Fruit fly (Drosophila melanogaster) whole organism, embryonic: ENCODE data around the gene Lrr47.

ENCODE experiments used
- BtbVII ChIP-seq: fragments of 200-800 bp; sonication (Bioruptor generic); optimal IDR thresholded peaks from 3 replicates; lab custom pipeline; 2017; ENCODE audit warnings: missing biosample characterization, mild to moderate bottlenecking, missing genetic modification characterization
- CG1024 ChIP-seq: fragments of 200-800 bp; sonication (Bioruptor generic); IDR thresholded peaks from 2 replicates; pipeline ENCODE4 v1.3.6; 2022; ENCODE audit warnings: missing biosample characterization, missing genetic modification characterization
- CG11456 ChIP-seq: fragments of 200-800 bp; sonication (Bioruptor generic); IDR thresholded peaks from 3 replicates; pipeline ENCODE4 v1.3.6; 2022; ENCODE audit warnings: missing biosample characterization, missing genetic modification characterization
- CG11695 ChIP-seq: fragments of 200-800 bp; sonication (Bioruptor generic); IDR thresholded peaks from 3 replicates; pipeline ENCODE4 v1.3.6; 2022; ENCODE audit warnings: missing biosample characterization, missing genetic modification characterization
- CG12236 ChIP-seq: fragments of 200-800 bp; sonication (Bioruptor generic); optimal IDR thresholded peaks from 2 replicates; lab custom pipeline; 2016; ENCODE audit warnings: missing biosample characterization, missing genetic modification characterization
- CG12942 ChIP-seq: fragments of 200-800 bp; sonication (Bioruptor generic); optimal IDR thresholded peaks from 3 replicates; lab custom pipeline; 2016; ENCODE audit warnings: missing biosample characterization, missing genetic modification characterization
- CG1792 ChIP-seq: fragments of 200-800 bp; sonication (Bioruptor generic); optimal IDR thresholded peaks from 2 replicates; lab custom pipeline; 2016; ENCODE audit warnings: missing biosample characterization, missing genetic modification characterization
- CG18599 ChIP-seq: fragments of 200-800 bp; sonication (Bioruptor generic); optimal IDR thresholded peaks from 3 replicates; lab custom pipeline; 2017; ENCODE audit warnings: missing biosample characterization, missing genetic modification characterization, mild to moderate bottlenecking, moderate library complexity, missing genetic modification reagents
- CG2202 ChIP-seq: fragments of 200-800 bp; sonication (Bioruptor generic); optimal IDR thresholded peaks from 2 replicates; lab custom pipeline; 2018; ENCODE audit warnings: missing biosample characterization, mild to moderate bottlenecking, missing genetic modification characterization
- CG31388 ChIP-seq: fragments of 200-800 bp; sonication (Bioruptor generic); optimal IDR thresholded peaks from 2 replicates; lab custom pipeline; 2016; ENCODE audit warnings: missing biosample characterization, missing genetic modification characterization
- CG4328 ChIP-seq: fragments of 200-800 bp; sonication (Bioruptor generic); optimal IDR thresholded peaks from 3 replicates; lab custom pipeline; 2017; ENCODE audit warnings: missing biosample characterization, missing genetic modification reagents, missing genetic modification characterization
- CG4404 ChIP-seq: fragments of 200-800 bp; sonication (Bioruptor generic); IDR thresholded peaks from 2 replicates; pipeline ENCODE4 v1.3.6; 2022; ENCODE audit warnings: missing biosample characterization, missing genetic modification characterization
- CG6175 ChIP-seq: fragments of 200-800 bp; sonication (Bioruptor generic); IDR thresholded peaks from 3 replicates; pipeline ENCODE4 v1.3.6; 2022; ENCODE audit warnings: missing biosample characterization, missing genetic modification characterization
- CG7271 ChIP-seq: fragments of 200-800 bp; sonication (Bioruptor generic); optimal IDR thresholded peaks from 2 replicates; lab custom pipeline; 2018; ENCODE audit warnings: missing biosample characterization, mild to moderate bottlenecking, missing genetic modification characterization, moderate library complexity
- CG7556 ChIP-seq: fragments of 200-800 bp; sonication (Bioruptor generic); optimal IDR thresholded peaks from 2 replicates; lab custom pipeline; 2017; ENCODE audit warnings: missing biosample characterization, mild to moderate bottlenecking, missing genetic modification characterization
- CG7839 ChIP-seq: fragments of 200-800 bp; sonication (Bioruptor generic); optimal IDR thresholded peaks from 3 replicates; lab custom pipeline; 2018; ENCODE audit warnings: missing biosample characterization, mild to moderate bottlenecking, missing genetic modification characterization, moderate library complexity
- CG7928 ChIP-seq: fragments of 200-800 bp; sonication (Bioruptor generic); optimal IDR thresholded peaks from 2 replicates; lab custom pipeline; 2017; ENCODE audit warnings: missing biosample characterization, mild to moderate bottlenecking, missing genetic modification characterization
- CG7987 ChIP-seq: fragments of 200-800 bp; sonication (Bioruptor generic); optimal IDR thresholded peaks from 2 replicates; lab custom pipeline; 2018; ENCODE audit warnings: missing biosample characterization, mild to moderate bottlenecking, missing genetic modification characterization, moderate library complexity
- CG9609 ChIP-seq: fragments of 200-800 bp; sonication (Bioruptor generic); optimal IDR thresholded peaks from 3 replicates; lab custom pipeline; 2016; ENCODE audit warnings: missing biosample characterization, missing genetic modification characterization
- Doc3 ChIP-seq: fragments of 200-800 bp; sonication (Bioruptor generic); IDR thresholded peaks from 3 replicates; pipeline ENCODE4 v1.3.6; 2022; ENCODE audit warnings: missing biosample characterization, missing genetic modification characterization; ENCODE audit not compliant: partially characterized antibody
- Dp ChIP-seq: fragments of 200-800 bp; sonication (Bioruptor generic); optimal IDR thresholded peaks from 2 replicates; lab custom pipeline; 2018; ENCODE audit warnings: missing biosample characterization, mild to moderate bottlenecking, missing genetic modification characterization, moderate library complexity
- E2f2 ChIP-seq: fragments of 200-800 bp; sonication (Bioruptor generic); IDR thresholded peaks from 2 replicates; pipeline ENCODE4 v1.3.6; 2022; ENCODE audit warnings: missing biosample characterization, missing genetic modification characterization
- Fer3 ChIP-seq: fragments of 200-800 bp; sonication (Bioruptor generic); optimal IDR thresholded peaks from 2 replicates; lab custom pipeline; 2018; ENCODE audit warnings: missing biosample characterization, mild to moderate bottlenecking, missing genetic modification characterization, moderate library complexity
- Gug ChIP-seq: fragments of 200-800 bp; sonication (Bioruptor generic); IDR thresholded peaks from 4 replicates; pipeline ENCODE4 v1.3.6; 2022; ENCODE audit warnings: missing biosample characterization, missing genetic modification characterization
- H15 ChIP-seq: fragments of 200-800 bp; sonication (Bioruptor generic); IDR thresholded peaks from 3 replicates; pipeline ENCODE4 v1.3.6; 2022; ENCODE audit warnings: missing biosample characterization, missing genetic modification characterization
- HLH4C ChIP-seq: fragments of 200-800 bp; sonication (Bioruptor generic); IDR thresholded peaks from 3 replicates; pipeline ENCODE4 v1.3.6; 2022; ENCODE audit warnings: missing biosample characterization, missing genetic modification characterization; ENCODE audit not compliant: partially characterized antibody
- HLH54F ChIP-seq: fragments of 200-800 bp; sonication (Bioruptor generic); optimal IDR thresholded peaks from 3 replicates; lab custom pipeline; 2016; ENCODE audit warnings: missing biosample characterization, missing genetic modification characterization
- Hr78 ChIP-seq, 2 experiments: fragments of 200-800 bp in 1 of 2; fragments of >200 bp in 1 of 2; sonication (Bioruptor generic) in 1 of 2; optimal IDR thresholded peaks; 2 replicates each; lab custom pipeline; 2017 to 2019; ENCODE audit warnings: missing biosample characterization in 2 of 2, missing genetic modification characterization in 2 of 2, mild to moderate bottlenecking in 1 of 2, moderate library complexity in 1 of 2
- Kr ChIP-seq: fragments of 200-800 bp; sonication (Bioruptor generic); optimal IDR thresholded peaks from 2 replicates; lab custom pipeline; 2017; ENCODE audit warnings: missing biosample characterization, mild to moderate bottlenecking, missing genetic modification characterization
- MBD-R2 ChIP-seq: fragments of 200-800 bp; sonication (Bioruptor generic); IDR thresholded peaks from 2 replicates; pipeline ENCODE4 v1.3.6; 2022; ENCODE audit warnings: missing biosample characterization, missing genetic modification characterization
- Mes4 ChIP-seq: fragments of 200-800 bp; sonication (Bioruptor generic); optimal IDR thresholded peaks from 2 replicates; lab custom pipeline; 2016; ENCODE audit warnings: missing biosample characterization, missing genetic modification characterization
- Nf-YC ChIP-seq: fragments of 200-800 bp; optimal IDR thresholded peaks from 3 replicates; lab custom pipeline; 2019; ENCODE audit warnings: missing biosample characterization, mild to moderate bottlenecking, missing genetic modification characterization, moderate library complexity
- Pdp1 ChIP-seq, 2 experiments: fragments of 200-800 bp; sonication (Bioruptor generic); optimal IDR thresholded peaks; 3 replicates each; lab custom pipeline; 2016; ENCODE audit warnings: missing biosample characterization in 2 of 2, missing genetic modification characterization in 2 of 2, mild to moderate bottlenecking in 1 of 2, moderate library complexity in 1 of 2
- Ravus ChIP-seq: fragments of 200-800 bp; sonication (Bioruptor generic); IDR thresholded peaks from 2 replicates; pipeline ENCODE4 v1.3.6; 2022; ENCODE audit warnings: missing biosample characterization, missing genetic modification characterization
- Trl ChIP-seq, 3 experiments: fragments of >200 bp in 2 of 3; fragments of 200-800 bp in 1 of 3; sonication (Bioruptor generic) in 1 of 3; optimal IDR thresholded peaks; 2 replicates in 1 of 3; 3 replicates in 2 of 3; lab custom pipeline; 2016 to 2017; ENCODE audit warnings: missing biosample characterization in 1 of 3, missing genetic modification characterization in 1 of 3
- Xbp1 ChIP-seq: fragments of 200-800 bp; sonication (Bioruptor generic); optimal IDR thresholded peaks from 3 replicates; lab custom pipeline; 2016; ENCODE audit warnings: missing biosample characterization, mild to moderate bottlenecking, missing genetic modification characterization
- ab ChIP-seq: fragments of 200-800 bp; sonication (Bioruptor generic); optimal IDR thresholded peaks from 2 replicates; lab custom pipeline; 2016; ENCODE audit warnings: missing biosample characterization, missing genetic modification characterization
- btn ChIP-seq: fragments of 200-800 bp; sonication (Bioruptor generic); optimal IDR thresholded peaks from 2 replicates; lab custom pipeline; 2016; ENCODE audit warnings: missing biosample characterization, missing genetic modification characterization
- cg ChIP-seq: fragments of 200-800 bp; sonication (Bioruptor generic); optimal IDR thresholded peaks from 3 replicates; lab custom pipeline; 2019; ENCODE audit warnings: missing biosample characterization, mild to moderate bottlenecking, missing genetic modification characterization, moderate library complexity
- fru ChIP-seq: fragments of >200 bp; optimal IDR thresholded peaks from 2 replicates; lab custom pipeline; 2017
- fu2 ChIP-seq: fragments of 200-800 bp; sonication (Bioruptor generic); optimal IDR thresholded peaks from 2 replicates; lab custom pipeline; 2016; ENCODE audit warnings: missing biosample characterization, missing genetic modification characterization
- hbn ChIP-seq: fragments of 200-800 bp; sonication (Bioruptor generic); IDR thresholded peaks from 2 replicates; pipeline ENCODE4 v1.3.6; 2022; ENCODE audit warnings: missing biosample characterization, missing genetic modification characterization; ENCODE audit not compliant: partially characterized antibody
- klu ChIP-seq: fragments of 200-800 bp; sonication (Bioruptor generic); IDR thresholded peaks from 2 replicates; pipeline ENCODE4 v1.3.6; 2022; ENCODE audit warnings: missing biosample characterization, missing genetic modification characterization
- lmd ChIP-seq: fragments of 200-800 bp; sonication (Bioruptor generic); IDR thresholded peaks from 2 replicates; pipeline ENCODE4 v1.3.6; 2022; ENCODE audit warnings: missing biosample characterization, missing genetic modification characterization
- maf-S ChIP-seq: fragments of 200-800 bp; sonication (Bioruptor generic); optimal IDR thresholded peaks from 2 replicates; lab custom pipeline; 2016; ENCODE audit warnings: missing biosample characterization, missing genetic modification characterization
- mld ChIP-seq: fragments of 200-800 bp; sonication (Bioruptor generic); IDR thresholded peaks from 3 replicates; pipeline ENCODE4 v1.3.6; 2022; ENCODE audit warnings: missing biosample characterization, missing genetic modification characterization; ENCODE audit not compliant: partially characterized antibody
- sob ChIP-seq: fragments of 200-800 bp; sonication (Bioruptor generic); IDR thresholded peaks from 2 replicates; pipeline ENCODE4 v1.3.6; 2022; ENCODE audit warnings: missing biosample characterization, missing genetic modification characterization
- tgo ChIP-seq: fragments of 200-800 bp; sonication (Bioruptor generic); IDR thresholded peaks from 3 replicates; pipeline ENCODE4 v1.3.6; 2022; ENCODE audit warnings: missing biosample characterization, missing genetic modification characterization
- tna ChIP-seq: fragments of 200-800 bp; sonication (Bioruptor generic); IDR thresholded peaks from 2 replicates; pipeline ENCODE4 v1.3.6; 2022; ENCODE audit warnings: missing biosample characterization, missing genetic modification characterization; ENCODE audit not compliant: partially characterized antibody
- vvl ChIP-seq: fragments of 200-800 bp; sonication (Bioruptor generic); IDR thresholded peaks from 2 replicates; pipeline ENCODE4 v1.3.6; 2022; ENCODE audit warnings: missing biosample characterization, missing genetic modification characterization

Lrr47 gene

dm6 chr2L:10474268-10474678 is 42.9 kb upstream of the Lrr47 start, which contains the start of gene RluA-1 (continued):
- peak; percentile 87 for TF ChIP-seq maf-S (GFP tag; lab: Kevin White, UChicago)
- TF ChIP-seq Fer3 (tag; lab: Kevin White, UChicago), result peak; percentile 99
- TF ChIP-seq CG18599, result peak; percentile 99
- peak; percentile 50 for TF ChIP-seq Dp (GFP tag; lab: Kevin White, UChicago)
- TF ChIP-seq CG4328 (GFP tag; lab: Kevin White, UChicago), result peak; percentile 98
- TF ChIP-seq CG9609 (GFP tag; lab: Kevin White, UChicago), result peak; percentile 92
- peak in 1 of 2 experiments; percentile 96 for TF ChIP-seq Hr78 (GFP tag; optimal IDR thresholded peaks at IDR 0.05; lab: Kevin White, UChicago)
- peak; percentile 100 for TF ChIP-seq sob (GFP tag; lab: Robert Waterston, UW)
- TF ChIP-seq Mes4 (GFP tag; lab: Kevin White, UChicago), result peak; percentile 91
- TF ChIP-seq klu, result peak; percentile 98
- TF ChIP-seq btn (GFP tag; lab: Kevin White, UChicago), result peak; percentile 89
- peak; percentile 98 for TF ChIP-seq Gug (GFP tag; lab: Robert Waterston, UW)
- peak; percentile 93 for TF ChIP-seq Nf-YC (tag; lab: Kevin White, UChicago)
- peak; percentile 99 for TF ChIP-seq Xbp1 (GFP tag; lab: Kevin White, UChicago)
- no peak for TF ChIP-seq Trl (optimal IDR thresholded peaks at IDR 0.05; lab: Kevin White, UChicago)
- peak; percentile 95 for TF ChIP-seq Trl (GFP tag; optimal IDR thresholded peaks at IDR 0.05; lab: Kevin White, UChicago)
- peak; percentile 58 for TF ChIP-seq HLH4C (GFP tag; lab: Robert Waterston, UW)
- peak; percentile 99 for TF ChIP-seq CG11456 (GFP tag; lab: Robert Waterston, UW)
- TF ChIP-seq BtbVII, result peak; percentile 99
- peak; percentile 99 for TF ChIP-seq CG2202 (tag; lab: Kevin White, UChicago)
- TF ChIP-seq lmd, result peak; percentile 99
- peak; percentile 100 for TF ChIP-seq tgo
- peak; percentile 98 for TF ChIP-seq CG4404 (GFP tag; lab: Robert Waterston, UW)
- TF ChIP-seq CG11695 (GFP tag; lab: Robert Waterston, UW), result peak; percentile 99
- peak; percentile 98 for TF ChIP-seq CG6175 (GFP tag; lab: Robert Waterston, UW)
- peak; percentile 99 for TF ChIP-seq CG7271 (tag; lab: Kevin White, UChicago)
- peak; percentile 99 for TF ChIP-seq CG7839
- peak; percentile 76 for TF ChIP-seq tna (GFP tag; lab: Robert Waterston, UW)
- peak; percentile 73 for TF ChIP-seq MBD-R2 (GFP tag; lab: Robert Waterston, UW)
- peak; percentile 81 for TF ChIP-seq CG7928
- TF ChIP-seq CG7556 (GFP tag; lab: Kevin White, UChicago), result peak; percentile 99
- 0 out of 3 replicates have a peak, but pooled peaks have one; percentile 44 for TF ChIP-seq mld
- TF ChIP-seq E2f2, result peak; percentile 94
- TF ChIP-seq CG1024 (GFP tag; lab: Robert Waterston, UW), result peak; percentile 82
- TF ChIP-seq fru (lab: Kevin White, UChicago), result no peak
- TF ChIP-seq fu2, result peak; percentile 86
- TF ChIP-seq CG31388, result peak; percentile 98
- peak; percentile 92 for TF ChIP-seq ab (GFP tag; lab: Kevin White, UChicago)
- TF ChIP-seq Pdp1 (GFP tag; optimal IDR thresholded peaks at IDR 0.05; lab: Kevin White, UChicago), result peak; percentile 95 to 96
- peak; percentile 53; the same call in 1 of the 2 replicates for TF ChIP-seq hbn (GFP tag; lab: Robert Waterston, UW)
- TF ChIP-seq Kr, result peak; percentile 92
- TF ChIP-seq HLH54F, result peak; percentile 92
- TF ChIP-seq cg (GFP tag; lab: Kevin White, UChicago), result no peak
- TF ChIP-seq CG12942 (GFP tag; lab: Kevin White, UChicago), result peak; percentile 99
- peak; percentile 97 for TF ChIP-seq CG7987 (GFP tag; lab: Kevin White, UChicago)
- peak; percentile 99 for TF ChIP-seq H15 (GFP tag; lab: Robert Waterston, UW)
- TF ChIP-seq vvl, result peak; percentile 100
- peak; percentile 90 for TF ChIP-seq CG1792 (GFP tag; lab: Kevin White, UChicago)
- TF ChIP-seq Doc3 (GFP tag; lab: Robert Waterston, UW), result peak; percentile 56; the same call in 2 of the 3 replicates
- peak; percentile 97 for TF ChIP-seq Ravus (GFP tag; lab: Robert Waterston, UW)
- TF ChIP-seq CG12236 (GFP tag; lab: Kevin White, UChicago), result peak; percentile 86
